Fruit fly (Drosophila melanogaster): ENCODE results near the gene CG18268.

The CG18268 gene

dm6 chr3R:7804332-7804731 is at the start of gene CG18268:
CG18268 (minus strand) TSS chr3R:7804432.
- no peak for TF ChIP-seq CG10348 (GFP tag; IDR thresholded peaks at IDR 0.05)
- no peak for TF ChIP-seq CG8301 (tag; optimal IDR thresholded peaks at IDR 0.05)
- no peak for TF ChIP-seq Snoo (tag; optimal IDR thresholded peaks at IDR 0.05)
- TF ChIP-seq CG32121 (GFP tag; IDR thresholded peaks at IDR 0.05) = no peak
- no peak for TF ChIP-seq Ets98B (GFP tag; IDR thresholded peaks at IDR 0.05)
- no peak for TF ChIP-seq gl (tag; optimal IDR thresholded peaks at IDR 0.05)
- TF ChIP-seq EcR (GFP tag; optimal IDR thresholded peaks at IDR 0.05) = no peak
- no peak for TF ChIP-seq D1 (tag; optimal IDR thresholded peaks at IDR 0.05)
- TF ChIP-seq CG34367 (tag; optimal IDR thresholded peaks at IDR 0.05) = no peak
- TF ChIP-seq CG9948 (tag; optimal IDR thresholded peaks at IDR 0.05) = no peak
- TF ChIP-seq rn (GFP tag; IDR thresholded peaks at IDR 0.05) = no peak
- TF ChIP-seq CG15710 (tag; optimal IDR thresholded peaks at IDR 0.05) = no peak
- TF ChIP-seq CG17806 (tag; optimal IDR thresholded peaks at IDR 0.05) = no peak
- no peak for TF ChIP-seq CG12605 (GFP tag; IDR thresholded peaks at IDR 0.05)

dm6 chr3R:7821559-7821958 is 17.3 kb upstream of the CG18268 start:
- peak; percentile 36; the same call in 1 of the 2 replicates for TF ChIP-seq Ets98B (GFP tag; IDR thresholded peaks at IDR 0.05)
- TF ChIP-seq CG14655 (GFP tag; optimal IDR thresholded peaks at IDR 0.05) = peak; percentile 40
- TF ChIP-seq CG34367 (tag; optimal IDR thresholded peaks at IDR 0.05) = no peak
- TF ChIP-seq Pif1A (GFP tag; optimal IDR thresholded peaks at IDR 0.05) = peak; percentile 17
- TF ChIP-seq CG13204 (GFP tag; optimal IDR thresholded peaks at IDR 0.05) = no peak
- no peak for TF ChIP-seq Snoo (tag; optimal IDR thresholded peaks at IDR 0.05)
- TF ChIP-seq CG8159 (tag; optimal IDR thresholded peaks at IDR 0.05) = peak; percentile 53
- 0 out of 3 replicates have a peak, but pooled peaks have one; percentile 26 for TF ChIP-seq CG4496 (GFP tag; IDR thresholded peaks at IDR 0.05)
- TF ChIP-seq CG15710 (tag; optimal IDR thresholded peaks at IDR 0.05) = peak; percentile 45

dm6 chr3R:7813981-7814529 is 9.8 kb upstream of the CG18268 start, which contains the start of gene CG34384:
CG34384 (plus strand) TSS chr3R:7814361.
- TF ChIP-seq rn (GFP tag; IDR thresholded peaks at IDR 0.05) (no peak), fd96Ca (GFP tag; IDR thresholded peaks at IDR 0.05) (no peak), CG9948 (tag; optimal IDR thresholded peaks at IDR 0.05) (peak; percentile 23), CG14655 (GFP tag; optimal IDR thresholded peaks at IDR 0.05) (peak; percentile 49), Pif1B (GFP tag; optimal IDR thresholded peaks at IDR 0.05) (no peak), gl (tag; optimal IDR thresholded peaks at IDR 0.05) (no peak), CG10348 (GFP tag; IDR thresholded peaks at IDR 0.05) (no peak), CG32121 (GFP tag; IDR thresholded peaks at IDR 0.05) (no peak), CG4496 (GFP tag; IDR thresholded peaks at IDR 0.05) (no peak), Pif1A (GFP tag; optimal IDR thresholded peaks at IDR 0.05) (peak; percentile 21), CG34367 (tag; optimal IDR thresholded peaks at IDR 0.05) (no peak), Ets98B (GFP tag; IDR thresholded peaks at IDR 0.05) (no peak), D1 (tag; optimal IDR thresholded peaks at IDR 0.05) (no peak), CG8301 (tag; optimal IDR thresholded peaks at IDR 0.05) (peak; percentile 31), EcR (GFP tag; optimal IDR thresholded peaks at IDR 0.05) (no peak), CG13204 (GFP tag; optimal IDR thresholded peaks at IDR 0.05) (no peak), CG8159 (tag; optimal IDR thresholded peaks at IDR 0.05) (peak; percentile 71), CG17806 (tag; optimal IDR thresholded peaks at IDR 0.05) (peak; percentile 16), CG15710 (tag; optimal IDR thresholded peaks at IDR 0.05) (peak; percentile 46), Snoo (tag; optimal IDR thresholded peaks at IDR 0.05) (no peak), CG12605 (GFP tag; IDR thresholded peaks at IDR 0.05) (no peak)

dm6 chr3R:7813518-7813917 is 9.3 kb upstream of the CG18268 start:
- no peak for TF ChIP-seq rn (GFP tag; IDR thresholded peaks at IDR 0.05)
- no peak for TF ChIP-seq CG4496 (GFP tag; IDR thresholded peaks at IDR 0.05)

- TF ChIP-seq CG8301 (tag; optimal IDR thresholded peaks at IDR 0.05) = no peak
- TF ChIP-seq CG32121 (GFP tag; IDR thresholded peaks at IDR 0.05) = no peak
- TF ChIP-seq EcR (GFP tag; optimal IDR thresholded peaks at IDR 0.05) = no peak
- TF ChIP-seq CG8159 (tag; optimal IDR thresholded peaks at IDR 0.05) = no peak
- no peak for TF ChIP-seq CG14655 (GFP tag; optimal IDR thresholded peaks at IDR 0.05)
- TF ChIP-seq gl (tag; optimal IDR thresholded peaks at IDR 0.05) = no peak
- TF ChIP-seq CG15710 (tag; optimal IDR thresholded peaks at IDR 0.05) = no peak
- no peak for TF ChIP-seq Pif1B (GFP tag; optimal IDR thresholded peaks at IDR 0.05)
- TF ChIP-seq D1 (tag; optimal IDR thresholded peaks at IDR 0.05) = no peak
Observed at dm6 chr3R:7811514-7811913, 7.3 kb upstream of the CG18268 start, which contains the start of gene CG31473. CG31473 (plus strand) TSS chr3R:7811814.

- TF ChIP-seq CG4496 (GFP tag; IDR thresholded peaks at IDR 0.05) (peak; percentile 83), Snoo (tag; optimal IDR thresholded peaks at IDR 0.05) (peak; percentile 79), EcR (GFP tag; optimal IDR thresholded peaks at IDR 0.05) (no peak), CG34367 (tag; optimal IDR thresholded peaks at IDR 0.05) (peak; percentile 69), CG14655 (GFP tag; optimal IDR thresholded peaks at IDR 0.05) (peak; percentile 56), Ets98B (GFP tag; IDR thresholded peaks at IDR 0.05) (peak; percentile 5; the same call in 1 of the 2 replicates), CG10348 (GFP tag; IDR thresholded peaks at IDR 0.05) (no peak), rn (GFP tag; IDR thresholded peaks at IDR 0.05) (peak; percentile 66), CG9948 (tag; optimal IDR thresholded peaks at IDR 0.05) (peak; percentile 34), CG8159 (tag; optimal IDR thresholded peaks at IDR 0.05) (no peak), Pif1A (GFP tag; optimal IDR thresholded peaks at IDR 0.05) (no peak), gl (tag; optimal IDR thresholded peaks at IDR 0.05) (no peak), CG15710 (tag; optimal IDR thresholded peaks at IDR 0.05) (peak; percentile 58)
Observed at dm6 chr3R:7809662-7810621, 5.7 kb upstream of the CG18268 start, which contains the start of the genes CG2993 and sgll. CG2993 (minus strand) TSS chr3R:7810014. sgll (plus strand) TSS chr3R:7810532.

Data from whole organism, pupa.